Fruit fly (Drosophila melanogaster): Measurements from ENCODE around the gene CG13358.

Gene CG13358

dm6 chrX:784456-784855 is 20.3 kb downstream of the CG13358 start, which contains the start of gene tw:
Gene tw, plus strand, starts transcription at chrX:784746.
- no peak for TF ChIP-seq jim (GFP tag; optimal IDR thresholded peaks at IDR 0.05)
- TF ChIP-seq usp (GFP tag; optimal IDR thresholded peaks at IDR 0.05): no peak
- no peak for TF ChIP-seq Vsx2 (GFP tag; optimal IDR thresholded peaks at IDR 0.05; ENCODE audit: partially characterized antibody)
- TF ChIP-seq HLH106 (tag; optimal IDR thresholded peaks at IDR 0.05): no peak
- TF ChIP-seq Dfd (GFP tag; optimal IDR thresholded peaks at IDR 0.05): no peak
- no peak for TF ChIP-seq N (GFP tag; optimal IDR thresholded peaks at IDR 0.05)
- TF ChIP-seq fru (GFP tag; optimal IDR thresholded peaks at IDR 0.05): peak; percentile 36
- TF ChIP-seq Sp1 (GFP tag; optimal IDR thresholded peaks at IDR 0.05): no peak
- TF ChIP-seq foxo (GFP tag; optimal IDR thresholded peaks at IDR 0.05): peak in 1 of 2 experiments; percentile 9
- peak; percentile 31 for TF ChIP-seq Dif (GFP tag; optimal IDR thresholded peaks at IDR 0.05; ENCODE audit: partially characterized antibody)
- TF ChIP-seq h (GFP tag; optimal IDR thresholded peaks at IDR 0.05): no peak
- TF ChIP-seq Hr83 (GFP tag; optimal IDR thresholded peaks at IDR 0.05; ENCODE audit: poor library complexity, severe bottlenecking): no peak
- no peak for TF ChIP-seq CrebA (GFP tag; optimal IDR thresholded peaks at IDR 0.05; ENCODE audit: borderline replicate concordance)
- TF ChIP-seq dsf (GFP tag; optimal IDR thresholded peaks at IDR 0.05; ENCODE audit: borderline replicate concordance): no peak
- TF ChIP-seq tai (GFP tag; optimal IDR thresholded peaks at IDR 0.05): no peak
- no peak for TF ChIP-seq CG9705 (GFP tag; optimal IDR thresholded peaks at IDR 0.05)
- TF ChIP-seq psq (GFP tag; optimal IDR thresholded peaks at IDR 0.05): peak; percentile 28
- TF ChIP-seq Myc (optimal IDR thresholded peaks at IDR 0.05): peak; percentile 54

dm6 chrX:779344-779743 is 25.4 kb downstream of the CG13358 start:
- TF ChIP-seq h (GFP tag; optimal IDR thresholded peaks at IDR 0.05) (peak; percentile 64), pan (optimal IDR thresholded peaks at IDR 0.05) (no peak), HLH106 (tag; optimal IDR thresholded peaks at IDR 0.05) (peak; percentile 58), Mio (GFP tag; optimal IDR thresholded peaks at IDR 0.05) (no peak), usp (GFP tag; optimal IDR thresholded peaks at IDR 0.05) (no peak), woc (GFP tag; optimal IDR thresholded peaks at IDR 0.05) (peak; percentile 83), Hnf4 (GFP tag; optimal IDR thresholded peaks at IDR 0.05) (peak; percentile 11), CrebA (GFP tag; optimal IDR thresholded peaks at IDR 0.05; ENCODE audit: borderline replicate concordance) (no peak), sv (GFP tag; optimal IDR thresholded peaks at IDR 0.05) (no peak), brk (GFP tag; optimal IDR thresholded peaks at IDR 0.05) (no peak), Myc (optimal IDR thresholded peaks at IDR 0.05) (no peak), ey (GFP tag; optimal IDR thresholded peaks at IDR 0.05) (peak; percentile 61), Sp1 (GFP tag; optimal IDR thresholded peaks at IDR 0.05) (peak; percentile 53), foxo (GFP tag; optimal IDR thresholded peaks at IDR 0.05) (peak in 1 of 2 experiments; percentile 75), tai (GFP tag; optimal IDR thresholded peaks at IDR 0.05) (no peak), dmrt93B (GFP tag; optimal IDR thresholded peaks at IDR 0.05) (peak; percentile 11), OdsH (GFP tag; optimal IDR thresholded peaks at IDR 0.05) (peak; percentile 53), CG9705 (GFP tag; optimal IDR thresholded peaks at IDR 0.05) (no peak), Hr83 (GFP tag; optimal IDR thresholded peaks at IDR 0.05; ENCODE audit: poor library complexity, severe bottlenecking) (no peak), psq (GFP tag; optimal IDR thresholded peaks at IDR 0.05) (peak; percentile 70), jim (GFP tag; optimal IDR thresholded peaks at IDR 0.05) (no peak), rgr (GFP tag; optimal IDR thresholded peaks at IDR 0.05) (peak; percentile 44), fru (GFP tag; optimal IDR thresholded peaks at IDR 0.05) (peak; percentile 82), br (GFP tag; optimal IDR thresholded peaks at IDR 0.05) (peak; percentile 12), Dif (GFP tag; optimal IDR thresholded peaks at IDR 0.05; ENCODE audit: partially characterized antibody) (no peak)

dm6 chrX:775184-775583 is 29.5 kb downstream of the CG13358 start:
- TF ChIP-seq CG9705 (GFP tag; optimal IDR thresholded peaks at IDR 0.05) (peak; percentile 26), pan (optimal IDR thresholded peaks at IDR 0.05) (no peak), Myc (optimal IDR thresholded peaks at IDR 0.05) (no peak), Jra (GFP tag; optimal IDR thresholded peaks at IDR 0.05) (peak; percentile 40), Dif (GFP tag; optimal IDR thresholded peaks at IDR 0.05; ENCODE audit: partially characterized antibody) (no peak), dsf (GFP tag; optimal IDR thresholded peaks at IDR 0.05; ENCODE audit: borderline replicate concordance) (no peak), GATAd (GFP tag; optimal IDR thresholded peaks at IDR 0.05) (no peak), fru (GFP tag; optimal IDR thresholded peaks at IDR 0.05) (peak; percentile 83), dmrt93B (GFP tag; optimal IDR thresholded peaks at IDR 0.05) (peak; percentile 54), ey (GFP tag; optimal IDR thresholded peaks at IDR 0.05) (peak; percentile 74), Mio (GFP tag; optimal IDR thresholded peaks at IDR 0.05) (no peak), dl (GFP tag; optimal IDR thresholded peaks at IDR 0.05; ENCODE audit: insufficient read depth in 1 of 2, partially characterized antibody in 2 of 2) (no peak), psq (GFP tag; optimal IDR thresholded peaks at IDR 0.05) (peak; percentile 74), Dfd (GFP tag; optimal IDR thresholded peaks at IDR 0.05) (no peak), CrebA (GFP tag; optimal IDR thresholded peaks at IDR 0.05; ENCODE audit: borderline replicate concordance) (no peak), foxo (GFP tag; optimal IDR thresholded peaks at IDR 0.05) (peak in 1 of 2 experiments; percentile 81), rgr (GFP tag; optimal IDR thresholded peaks at IDR 0.05) (peak; percentile 79), tai (GFP tag; optimal IDR thresholded peaks at IDR 0.05) (peak; percentile 3), Sp1 (GFP tag; optimal IDR thresholded peaks at IDR 0.05) (peak; percentile 83), Vsx2 (GFP tag; optimal IDR thresholded peaks at IDR 0.05; ENCODE audit: partially characterized antibody) (no peak), Hnf4 (GFP tag; optimal IDR thresholded peaks at IDR 0.05) (peak; percentile 59), woc (GFP tag; optimal IDR thresholded peaks at IDR 0.05) (peak; percentile 86), HLH106 (tag; optimal IDR thresholded peaks at IDR 0.05) (peak; percentile 77), br (GFP tag; optimal IDR thresholded peaks at IDR 0.05) (peak; percentile 70), Hr83 (GFP tag; optimal IDR thresholded peaks at IDR 0.05; ENCODE audit: poor library complexity, severe bottlenecking) (no peak), Hr78 (GFP tag; optimal IDR thresholded peaks at IDR 0.05) (no peak), sv (GFP tag; optimal IDR thresholded peaks at IDR 0.05) (no peak), usp (GFP tag; optimal IDR thresholded peaks at IDR 0.05) (no peak), Rel (GFP tag; optimal IDR thresholded peaks at IDR 0.05) (peak; percentile 12), Rel (tag; optimal IDR thresholded peaks at IDR 0.05) (no peak), lola (GFP tag; optimal IDR thresholded peaks at IDR 0.05) (no peak), jim (GFP tag; optimal IDR thresholded peaks at IDR 0.05) (no peak), Abd-B (GFP tag; optimal IDR thresholded peaks at IDR 0.05) (no peak), h (GFP tag; optimal IDR thresholded peaks at IDR 0.05) (peak; percentile 87), sage (GFP tag; optimal IDR thresholded peaks at IDR 0.05) (peak; percentile 62), OdsH (GFP tag; optimal IDR thresholded peaks at IDR 0.05) (peak; percentile 79), CG32264 (GFP tag; optimal IDR thresholded peaks at IDR 0.05) (peak; percentile 38), brk (GFP tag; optimal IDR thresholded peaks at IDR 0.05) (peak; percentile 50), N (GFP tag; optimal IDR thresholded peaks at IDR 0.05) (no peak)

Data from whole organism, wandering third instar larva.